Fruit fly (Drosophila melanogaster) whole organism, embryonic: Measurements from ENCODE around the gene CG13002.

Source experiments
- Adf1 ChIP-seq: fragments of 200-800 bp; sonication (Bioruptor generic); IDR thresholded peaks from 2 replicates; pipeline ENCODE4 v1.3.6; 2022; ENCODE audit warnings: missing biosample characterization, missing genetic modification characterization
- Aef1 ChIP-seq: fragments of 200-800 bp; sonication (Bioruptor generic); IDR thresholded peaks from 3 replicates; pipeline ENCODE4 v1.3.6; 2022; ENCODE audit warnings: missing biosample characterization, missing genetic modification characterization
- Awh ChIP-seq: fragments of 200-800 bp; sonication (Bioruptor generic); IDR thresholded peaks from 2 replicates; pipeline ENCODE4, ENCODE4 v1.3.6; 2022; ENCODE audit warnings: missing biosample characterization, missing genetic modification characterization
- CG11504 ChIP-seq: fragments of 200-800 bp; sonication (Bioruptor generic); optimal IDR thresholded peaks from 3 replicates; lab custom pipeline; 2019; ENCODE audit warnings: missing biosample characterization, mild to moderate bottlenecking, missing genetic modification characterization, moderate library complexity
- CG11696 ChIP-seq: fragments of 200-800 bp; sonication (Bioruptor generic); IDR thresholded peaks from 2 replicates; pipeline ENCODE4 v1.3.6; 2022; ENCODE audit warnings: missing biosample characterization, missing genetic modification characterization
- CG12391 ChIP-seq: fragments of 200-800 bp; sonication (Bioruptor generic); optimal IDR thresholded peaks from 3 replicates; lab custom pipeline; 2018; ENCODE audit warnings: missing biosample characterization, mild to moderate bottlenecking, missing genetic modification characterization, moderate library complexity
- CG12769 ChIP-seq: fragments of 200-800 bp; sonication (Bioruptor generic); optimal IDR thresholded peaks from 2 replicates; lab custom pipeline; 2019; ENCODE audit warnings: missing biosample characterization, mild to moderate bottlenecking, missing genetic modification characterization, moderate library complexity
- CG13894 ChIP-seq: fragments of 200-800 bp; sonication (Bioruptor generic); optimal IDR thresholded peaks from 3 replicates; lab custom pipeline; 2018; ENCODE audit warnings: missing biosample characterization, mild to moderate bottlenecking, missing genetic modification characterization, moderate library complexity
- CG1603 ChIP-seq: fragments of 200-800 bp; sonication (Bioruptor generic); optimal IDR thresholded peaks from 2 replicates; lab custom pipeline; 2019; ENCODE audit warnings: missing biosample characterization, mild to moderate bottlenecking, missing genetic modification characterization, moderate library complexity
- CG1792 ChIP-seq: fragments of 200-800 bp; sonication (Bioruptor generic); optimal IDR thresholded peaks from 2 replicates; lab custom pipeline; 2016; ENCODE audit warnings: missing biosample characterization, missing genetic modification characterization
- CG2202 ChIP-seq: fragments of 200-800 bp; sonication (Bioruptor generic); optimal IDR thresholded peaks from 2 replicates; lab custom pipeline; 2018; ENCODE audit warnings: missing biosample characterization, mild to moderate bottlenecking, missing genetic modification characterization
- CG31441 ChIP-seq: fragments of 200-800 bp; sonication (Bioruptor generic); IDR thresholded peaks from 2 replicates; pipeline ENCODE4 v1.3.6; 2022; ENCODE audit warnings: missing biosample characterization, missing genetic modification characterization
- CG3163 ChIP-seq: fragments of 200-800 bp; sonication (Bioruptor generic); optimal IDR thresholded peaks from 3 replicates; lab custom pipeline; 2016; ENCODE audit warnings: missing biosample characterization, missing genetic modification characterization
- CG34224 ChIP-seq: fragments of 200-800 bp; sonication (Bioruptor generic); IDR thresholded peaks from 3 replicates; pipeline ENCODE4 v1.3.6; 2022; ENCODE audit warnings: missing biosample characterization, missing genetic modification characterization; ENCODE audit not compliant: partially characterized antibody
- CG4707 ChIP-seq: fragments of 200-800 bp; sonication (Bioruptor generic); optimal IDR thresholded peaks from 2 replicates; lab custom pipeline; 2018; ENCODE audit warnings: missing biosample characterization, mild to moderate bottlenecking, missing genetic modification characterization, moderate library complexity
- CG4820 ChIP-seq: fragments of 200-800 bp; sonication (Bioruptor generic); optimal IDR thresholded peaks from 3 replicates; lab custom pipeline; 2016; ENCODE audit warnings: missing biosample characterization, missing genetic modification characterization
- CG7786 ChIP-seq: fragments of 200-800 bp; sonication (Bioruptor generic); optimal IDR thresholded peaks from 2 replicates; lab custom pipeline; 2016; ENCODE audit warnings: missing biosample characterization, missing genetic modification characterization
- CG7987 ChIP-seq: fragments of 200-800 bp; sonication (Bioruptor generic); optimal IDR thresholded peaks from 2 replicates; lab custom pipeline; 2018; ENCODE audit warnings: missing biosample characterization, mild to moderate bottlenecking, missing genetic modification characterization, moderate library complexity
- CG9876 ChIP-seq: fragments of 200-800 bp; sonication (Bioruptor generic); optimal IDR thresholded peaks from 2 replicates; lab custom pipeline; 2016; ENCODE audit warnings: missing biosample characterization, missing genetic modification characterization
- CG9932 ChIP-seq: fragments of 200-800 bp; sonication (Bioruptor generic); IDR thresholded peaks from 2 replicates; pipeline ENCODE4 v1.3.6; 2022; ENCODE audit warnings: missing biosample characterization, missing genetic modification characterization
- CoRest ChIP-seq: fragments of 200-800 bp; sonication (Bioruptor generic); optimal IDR thresholded peaks from 3 replicates; lab custom pipeline; 2018; ENCODE audit warnings: missing biosample characterization, mild to moderate bottlenecking, missing genetic modification characterization, moderate library complexity
- Dfd ChIP-seq, 2 experiments: fragments of >200 bp; optimal IDR thresholded peaks; 2 replicates each; lab custom pipeline; 2017; ENCODE audit warnings: missing biosample characterization in 2 of 2, missing genetic modification characterization in 2 of 2
- Ets65A ChIP-seq: fragments of 200-800 bp; sonication (Bioruptor generic); peaks from one replicate; lab custom pipeline; 2016; ENCODE audit warnings: missing biosample characterization, missing genetic modification characterization
- HLH4C ChIP-seq: fragments of 200-800 bp; sonication (Bioruptor generic); IDR thresholded peaks from 3 replicates; pipeline ENCODE4 v1.3.6; 2022; ENCODE audit warnings: missing biosample characterization, missing genetic modification characterization; ENCODE audit not compliant: partially characterized antibody
- Nf-YB ChIP-seq: fragments of 200-800 bp; sonication (Bioruptor generic); optimal IDR thresholded peaks from 3 replicates; lab custom pipeline; 2019; ENCODE audit warnings: missing biosample characterization, mild to moderate bottlenecking, missing genetic modification characterization, moderate library complexity
- PHDP ChIP-seq: fragments of 200-800 bp; sonication (Bioruptor generic); optimal IDR thresholded peaks from 3 replicates; lab custom pipeline; 2018; ENCODE audit warnings: missing biosample characterization, mild to moderate bottlenecking, missing genetic modification characterization, moderate library complexity
- Pdp1 ChIP-seq, 2 experiments: fragments of 200-800 bp; sonication (Bioruptor generic); optimal IDR thresholded peaks; 3 replicates each; lab custom pipeline; 2016; ENCODE audit warnings: missing biosample characterization in 2 of 2, missing genetic modification characterization in 2 of 2, mild to moderate bottlenecking in 1 of 2, moderate library complexity in 1 of 2
- Rfx ChIP-seq: fragments of 200-800 bp; sonication (Bioruptor generic); IDR thresholded peaks from 2 replicates; pipeline ENCODE4 v1.3.6; 2022; ENCODE audit warnings: missing biosample characterization, missing genetic modification characterization
- Side ChIP-seq: fragments of 200-800 bp; sonication (Bioruptor generic); optimal IDR thresholded peaks from 2 replicates; lab custom pipeline; 2016; ENCODE audit warnings: missing biosample characterization, missing genetic modification characterization
- ac ChIP-seq: fragments of 200-800 bp; sonication (Bioruptor generic); optimal IDR thresholded peaks from 3 replicates; lab custom pipeline; 2017; ENCODE audit warnings: missing biosample characterization, mild to moderate bottlenecking, missing genetic modification characterization
- br ChIP-seq: fragments of >200 bp; optimal IDR thresholded peaks from 2 replicates; lab custom pipeline; 2017
- chinmo ChIP-seq: fragments of 200-800 bp; sonication (Bioruptor generic); IDR thresholded peaks from 4 replicates; pipeline ENCODE4 v1.3.6; 2022; ENCODE audit warnings: missing biosample characterization, missing genetic modification characterization; ENCODE audit not compliant: partially characterized antibody
- ci ChIP-seq: fragments of 200-800 bp; sonication (Bioruptor generic); IDR thresholded peaks from 3 replicates; pipeline ENCODE4 v1.3.6; 2022; ENCODE audit warnings: missing biosample characterization, missing genetic modification characterization
- dati ChIP-seq: fragments of 200-800 bp; sonication (Bioruptor generic); IDR thresholded peaks from 2 replicates; pipeline ENCODE4 v1.3.6; 2022; ENCODE audit warnings: missing biosample characterization, missing genetic modification characterization
- en ChIP-seq: fragments of 200-800 bp; sonication (Bioruptor generic); optimal IDR thresholded peaks from 2 replicates; lab custom pipeline; 2016; ENCODE audit warnings: missing biosample characterization, missing genetic modification characterization
- eve ChIP-seq, 2 experiments: fragments of >200 bp; optimal IDR thresholded peaks; 2 replicates each; lab custom pipeline; 2017; ENCODE audit warnings: missing biosample characterization in 2 of 2, missing genetic modification characterization in 2 of 2
- gro ChIP-seq: fragments of 200-800 bp; sonication (Bioruptor generic); optimal IDR thresholded peaks from 2 replicates; lab custom pipeline; 2016; ENCODE audit warnings: missing biosample characterization, missing genetic modification characterization
- gt ChIP-seq: fragments of 200-800 bp; sonication (Bioruptor generic); IDR thresholded peaks from 2 replicates; pipeline ENCODE4 v1.3.6; 2022; ENCODE audit warnings: missing biosample characterization, missing genetic modification characterization
- hb ChIP-seq: fragments of 200-800 bp; sonication (Bioruptor generic); IDR thresholded peaks from 3 replicates; pipeline ENCODE4 v1.3.6; 2022; ENCODE audit warnings: missing biosample characterization, missing genetic modification characterization; ENCODE audit not compliant: partially characterized antibody
- ken ChIP-seq: fragments of 200-800 bp; sonication (Bioruptor generic); IDR thresholded peaks from 3 replicates; pipeline ENCODE4 v1.3.6; 2022; ENCODE audit warnings: missing biosample characterization, missing genetic modification characterization
- nmo ChIP-seq: fragments of 200-800 bp; sonication (Bioruptor generic); optimal IDR thresholded peaks from 2 replicates; lab custom pipeline; 2018; ENCODE audit warnings: missing biosample characterization, mild to moderate bottlenecking, missing genetic modification characterization, moderate library complexity
- nom ChIP-seq: fragments of 200-800 bp; sonication (Bioruptor generic); optimal IDR thresholded peaks from 2 replicates; lab custom pipeline; 2017; ENCODE audit warnings: missing biosample characterization, missing genetic modification characterization, mild to moderate bottlenecking, moderate library complexity, missing genetic modification reagents
- pho ChIP-seq: fragments of 200-800 bp; sonication (Bioruptor generic); optimal IDR thresholded peaks from 2 replicates; lab custom pipeline; 2016; ENCODE audit warnings: missing biosample characterization, missing genetic modification characterization
- ro ChIP-seq: fragments of 200-800 bp; sonication (Bioruptor generic); IDR thresholded peaks from 2 replicates; pipeline ENCODE4 v1.3.6; 2022; ENCODE audit warnings: missing biosample characterization, missing genetic modification characterization
- sqz ChIP-seq: fragments of 200-800 bp; sonication (Bioruptor generic); optimal IDR thresholded peaks from 3 replicates; lab custom pipeline; 2018; ENCODE audit warnings: missing biosample characterization, mild to moderate bottlenecking, missing genetic modification characterization
- tx ChIP-seq: fragments of 200-800 bp; sonication (Bioruptor generic); optimal IDR thresholded peaks from 2 replicates; lab custom pipeline; 2016; ENCODE audit warnings: missing biosample characterization, missing genetic modification characterization
- zf30C ChIP-seq: fragments of 200-800 bp; sonication (Bioruptor generic); optimal IDR thresholded peaks from 3 replicates; lab custom pipeline; 2018; ENCODE audit warnings: missing biosample characterization, mild to moderate bottlenecking, missing genetic modification characterization

CG13002 gene

DNA sequence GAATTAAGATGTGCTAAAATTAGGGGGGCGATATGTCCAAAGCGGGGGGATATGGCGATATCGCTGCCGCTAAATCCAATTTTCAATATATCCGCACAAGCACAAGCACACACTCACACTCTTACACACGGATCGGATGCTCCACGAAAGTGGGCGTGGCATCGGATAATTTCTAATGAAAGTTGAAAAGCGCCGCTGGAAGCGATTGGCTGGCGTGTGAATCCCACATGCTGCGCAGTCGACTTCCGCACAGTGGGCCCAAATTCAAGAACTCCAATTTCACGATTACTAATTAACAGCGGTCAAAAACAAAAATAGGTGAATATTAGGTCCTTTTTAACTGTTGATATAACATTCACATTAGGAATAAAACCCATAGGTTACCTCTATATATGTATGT, 22.4 kb downstream of the CG13002 start:
- TF ChIP-seq chinmo (GFP tag; lab: Robert Waterston, UW) (0 out of 4 replicates have a peak, but pooled peaks have one; percentile 37), HLH4C (GFP tag; lab: Robert Waterston, UW) (no peak), Nf-YB (GFP tag; lab: Kevin White, UChicago) (peak; percentile 60)

dm6 chrX:16912965-16913755, 23.6 kb downstream of the CG13002 start, which contains the start of gene CG4928:
Gene CG4928 (plus strand): TSS chrX:16913180.
- TF ChIP-seq tx (GFP tag; lab: Kevin White, UChicago) (no peak), ro (GFP tag; lab: Robert Waterston, UW) (no peak), nom (GFP tag; lab: Kevin White, UChicago) (peak; percentile 0), CG3163 (peak; percentile 14), ci (no peak), CG7987 (GFP tag; lab: Kevin White, UChicago) (no peak), ken (no peak), CG12391 (tag; lab: Kevin White, UChicago) (no peak), nmo (GFP tag; lab: Kevin White, UChicago) (no peak), Pdp1 (GFP tag; optimal IDR thresholded peaks at IDR 0.05; lab: Kevin White, UChicago) (peak in 1 of 2 experiments; percentile 18), Dfd (GFP tag; optimal IDR thresholded peaks at IDR 0.05; lab: Kevin White, UChicago) (no peak), CG11696 (GFP tag; lab: Robert Waterston, UW) (no peak), br (no peak), sqz (GFP tag; lab: Kevin White, UChicago) (no peak), CoRest (tag; lab: Kevin White, UChicago) (no peak), CG11504 (tag; lab: Kevin White, UChicago) (no peak), en (no peak), hb (GFP tag; lab: Robert Waterston, UW) (no peak), CG12769 (tag; lab: Kevin White, UChicago) (peak; percentile 46), CG1792 (GFP tag; lab: Kevin White, UChicago) (no peak), CG13894 (tag; lab: Kevin White, UChicago) (peak; percentile 46), chinmo (GFP tag; lab: Robert Waterston, UW) (peak; percentile 94; the same call in 3 of the 4 replicates), eve (GFP tag; optimal IDR thresholded peaks at IDR 0.05; lab: Kevin White, UChicago) (no peak), gro (no peak), CG2202 (no peak), Ets65A (GFP tag; lab: Kevin White, UChicago) (no peak), CG9876 (GFP tag; lab: Kevin White, UChicago) (no peak), Rfx (GFP tag; lab: Robert Waterston, UW) (peak; percentile 30; the same call in 1 of the 2 replicates), ac (GFP tag; lab: Kevin White, UChicago) (no peak), Adf1 (GFP tag; lab: Robert Waterston, UW) (peak; percentile 89), Awh (GFP tag; lab: Robert Waterston, UW) (0 out of 2 replicates have a peak, but pooled peaks have one; percentile 19), Aef1 (0 out of 3 replicates have a peak, but pooled peaks have one; percentile 18), CG31441 (GFP tag; lab: Robert Waterston, UW) (no peak), pho (GFP tag; lab: Kevin White, UChicago) (no peak), CG4820 (no peak), CG4707 (peak; percentile 19), CG9932 (GFP tag; lab: Robert Waterston, UW) (0 out of 2 replicates have a peak, but pooled peaks have one; percentile 29), dati (GFP tag; lab: Robert Waterston, UW) (no peak), CG1603 (tag; lab: Kevin White, UChicago) (no peak), Side (GFP tag; lab: Kevin White, UChicago) (no peak), CG7786 (GFP tag; lab: Kevin White, UChicago) (no peak), CG34224 (GFP tag; lab: Robert Waterston, UW) (no peak), gt (GFP tag; lab: Robert Waterston, UW) (no peak), PHDP (tag; lab: Kevin White, UChicago) (no peak), zf30C (GFP tag; lab: Kevin White, UChicago) (no peak)
